Worm (Caenorhabditis elegans) whole organism, young adult: ENCODE measurements around the gene F37C4.6.

Experiments used
- D2030.7 ChIP-seq: fragments of 200-800 bp; sonication (Bioruptor generic); IDR thresholded peaks from 2 replicates; pipeline ENCODE4 v1.3.6; 2022; ENCODE audit warnings: missing genetic modification reagents, missing genetic modification characterization, missing compliant biosample characterization
- Y67H2A.10 ChIP-seq: fragments of 200-800 bp; sonication (Bioruptor generic); conservative IDR thresholded peaks from 2 replicates; pipeline ENCODE4 v1.3.6; 2022; ENCODE audit warnings: missing genetic modification reagents, missing genetic modification characterization, missing compliant biosample characterization
- ceh-100 ChIP-seq: fragments of 200-800 bp; sonication (Bioruptor generic); IDR thresholded peaks from 2 replicates; pipeline ENCODE4 v1.3.6; 2022; ENCODE audit warnings: missing genetic modification reagents, missing genetic modification characterization, missing compliant biosample characterization
- ceh-40 ChIP-seq: fragments of 200-800 bp; sonication (Bioruptor generic); IDR thresholded peaks from 2 replicates; pipeline ENCODE4 v1.3.6; 2022; ENCODE audit warnings: missing genetic modification characterization, missing compliant biosample characterization
- hlh-26 ChIP-seq: fragments of 200-800 bp; sonication (Bioruptor generic); conservative IDR thresholded peaks from 2 replicates; pipeline ENCODE4 v1.3.6; 2022; ENCODE audit warnings: missing genetic modification reagents, missing genetic modification characterization, missing compliant biosample characterization
- let-607 ChIP-seq, 2 experiments: fragments of 200-800 bp in 1 of 2; sonication (Bioruptor generic) in 1 of 2; sonication (generic microtip) in 1 of 2; optimal IDR thresholded peaks; 2 replicates each; lab custom pipeline; 2016 to 2018; ENCODE audit warnings: mild to moderate bottlenecking in 2 of 2, missing compliant biosample characterization in 2 of 2, missing genetic modification characterization in 2 of 2, moderate library complexity in 2 of 2, missing genotype in 1 of 2
- unc-62 ChIP-seq: fragments of 150-350 bp; optimal IDR thresholded peaks from 2 replicates; lab custom pipeline; 2014; ENCODE audit warnings: missing biosample characterization, missing genetic modification reagents, missing genetic modification characterization
- zim-3 ChIP-seq: sonication (generic microtip); optimal IDR thresholded peaks from 2 replicates; lab custom pipeline; 2017; ENCODE audit warnings: mild to moderate bottlenecking, missing genetic modification characterization, moderate library complexity, missing compliant biosample characterization

DNA sequence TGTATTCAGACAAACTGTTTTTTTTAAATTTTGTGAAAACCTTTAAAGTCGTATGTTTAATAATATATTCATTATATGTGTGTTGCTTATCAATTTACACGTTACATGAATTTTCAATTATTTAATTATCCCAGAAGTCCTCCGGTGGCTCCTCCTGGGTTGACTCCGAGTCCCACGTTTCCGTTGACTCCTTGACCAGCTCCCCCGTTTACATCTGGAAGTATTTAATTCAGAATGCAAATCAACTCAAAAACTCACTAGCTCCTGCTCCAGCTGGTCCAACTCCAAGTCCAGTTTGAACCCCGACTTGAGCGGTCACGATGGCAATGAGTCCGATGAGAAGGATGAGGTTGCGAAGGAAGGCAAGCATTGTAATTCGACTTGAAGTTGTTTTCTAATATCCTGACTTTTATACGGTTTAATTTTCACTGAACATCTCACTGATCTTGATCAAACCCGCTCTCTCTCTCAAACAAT, 15.9 kb upstream of the F37C4.6 start, which contains the start of gene F56D6.8:
- no peak for TF ChIP-seq D2030.7 (GFP tag; lab: Robert Waterston, UW)
- TF ChIP-seq ceh-40 (GFP tag; lab: Robert Waterston, UW) = no peak
- no peak for TF ChIP-seq unc-62 (GFP tag; lab: Kevin White, UChicago)
- no peak for TF ChIP-seq ceh-100 (GFP tag; lab: Robert Waterston, UW)
- no peak for TF ChIP-seq Y67H2A.10 (GFP tag; lab: Robert Waterston, UW)
- no peak for TF ChIP-seq zim-3
- no peak for TF ChIP-seq hlh-26 (GFP tag; lab: Robert Waterston, UW)
- TF ChIP-seq let-607 (tag; optimal IDR thresholded peaks at IDR 0.05; lab: Kevin White, UChicago) = no peak
